Worm (Caenorhabditis elegans) whole organism, L3 larva: ENCODE data around the gene nspb-5.

Experiments
- R02D3.7 ChIP-seq: fragments of 150-350 bp; optimal IDR thresholded peaks from 2 replicates; lab custom pipeline; 2014; ENCODE audit warnings: missing biosample characterization, missing genetic modification characterization
- ZK546.5 ChIP-seq: sonication (generic microtip); optimal IDR thresholded peaks from 2 replicates; lab custom pipeline; 2017; ENCODE audit warnings: missing biosample characterization, missing genetic modification characterization
- aly-2 ChIP-seq: fragments of 150-350 bp; optimal IDR thresholded peaks from 2 replicates; lab custom pipeline; 2014; ENCODE audit warnings: missing biosample characterization, missing genetic modification characterization
- ceh-28 ChIP-seq: fragments of 150-350 bp; optimal IDR thresholded peaks from 2 replicates; lab custom pipeline; 2014; ENCODE audit warnings: missing biosample characterization, missing genetic modification reagents, missing genetic modification characterization
- ceh-82 ChIP-seq: fragments of 150-350 bp; optimal IDR thresholded peaks from 2 replicates; lab custom pipeline; 2014; ENCODE audit warnings: missing biosample characterization, missing genetic modification characterization
- ceh-9 ChIP-seq: sonication (generic microtip); optimal IDR thresholded peaks from 2 replicates; lab custom pipeline; 2018; ENCODE audit warnings: missing biosample characterization, missing genetic modification characterization
- egl-5 ChIP-seq: fragments of 150-350 bp; optimal IDR thresholded peaks from 2 replicates; lab custom pipeline; 2017; ENCODE audit warnings: missing biosample characterization, missing genetic modification reagents, missing genetic modification characterization, inconsistent platforms
- elt-1 ChIP-seq: fragments of 150-350 bp; optimal IDR thresholded peaks from 2 replicates; lab custom pipeline; 2014; ENCODE audit warnings: missing biosample characterization, missing genetic modification characterization
- elt-2 ChIP-seq: sonication (generic microtip); optimal IDR thresholded peaks from 2 replicates; lab custom pipeline; 2016; ENCODE audit warnings: missing genetic modification reagents, mild to moderate bottlenecking, missing genetic modification characterization, missing compliant biosample characterization
- elt-3 ChIP-seq, 3 experiments: fragments of 150-350 bp in 1 of 3; sonication (generic microtip) in 2 of 3; optimal IDR thresholded peaks; 2 replicates in 2 of 3; 4 replicates in 1 of 3; lab custom pipeline; 2014 to 2017; ENCODE audit warnings: missing biosample characterization in 3 of 3, missing genetic modification characterization in 3 of 3
- eor-1 ChIP-seq, 2 experiments: fragments of 150-350 bp; optimal IDR thresholded peaks; 2 replicates each; lab custom pipeline; 2014 to 2018; ENCODE audit warnings: missing biosample characterization in 2 of 2, missing genetic modification characterization in 2 of 2
- fkh-10 ChIP-seq: sonication (generic microtip); optimal IDR thresholded peaks from 2 replicates; lab custom pipeline; 2017; ENCODE audit warnings: missing biosample characterization, missing genetic modification reagents, missing genetic modification characterization
- fkh-2 ChIP-seq: fragments of 150-350 bp; optimal IDR thresholded peaks from 2 replicates; lab custom pipeline; 2014; ENCODE audit warnings: missing biosample characterization, missing genetic modification reagents, missing genetic modification characterization
- fos-1 ChIP-seq: fragments of 150-350 bp; optimal IDR thresholded peaks from 2 replicates; lab custom pipeline; 2014; ENCODE audit warnings: missing biosample characterization, missing genetic modification characterization
- jun-1 ChIP-seq: fragments of 150-350 bp; optimal IDR thresholded peaks from 2 replicates; lab custom pipeline; 2014; ENCODE audit warnings: missing biosample characterization, missing genetic modification reagents, missing genetic modification characterization
- lin-15B ChIP-seq: fragments of 150-350 bp; optimal IDR thresholded peaks from 2 replicates; lab custom pipeline; 2014; ENCODE audit warnings: missing biosample characterization, missing genetic modification characterization
- lin-39 ChIP-seq: fragments of 150-350 bp; optimal IDR thresholded peaks from 2 replicates; lab custom pipeline; 2018; ENCODE audit warnings: missing biosample characterization, missing genetic modification reagents, missing genetic modification characterization
- lsy-12 ChIP-seq: sonication (generic microtip); optimal IDR thresholded peaks from 2 replicates; lab custom pipeline; 2016; ENCODE audit warnings: mild to moderate bottlenecking, missing genetic modification characterization, missing compliant biosample characterization
- mml-1 ChIP-seq: fragments of 150-350 bp; sonication (generic microtip); optimal IDR thresholded peaks from 3 replicates; lab custom pipeline; 2014; ENCODE audit warnings: missing biosample characterization, missing genetic modification characterization
- nfya-1 ChIP-seq: sonication (generic microtip); optimal IDR thresholded peaks from 2 replicates; lab custom pipeline; 2017; ENCODE audit warnings: missing genetic modification characterization, mild to moderate bottlenecking, missing compliant biosample characterization, antibody characterized with exemption, moderate library complexity; ENCODE audit not compliant: insufficient read depth
- nhr-11 ChIP-seq: fragments of 150-350 bp; optimal IDR thresholded peaks from 2 replicates; lab custom pipeline; 2014; ENCODE audit warnings: missing biosample characterization, missing genetic modification characterization
- nhr-12 ChIP-seq: fragments of 150-350 bp; optimal IDR thresholded peaks from 2 replicates; lab custom pipeline; 2014; ENCODE audit warnings: missing biosample characterization, missing genetic modification characterization
- nhr-237 ChIP-seq: fragments of 150-350 bp; optimal IDR thresholded peaks from 2 replicates; lab custom pipeline; 2014; ENCODE audit warnings: missing biosample characterization, missing genetic modification characterization
- nhr-25 ChIP-seq: sonication (generic microtip); optimal IDR thresholded peaks from 2 replicates; lab custom pipeline; 2017; ENCODE audit warnings: missing biosample characterization, missing genetic modification characterization
- nhr-28 ChIP-seq: fragments of 150-350 bp; optimal IDR thresholded peaks from 2 replicates; lab custom pipeline; 2014; ENCODE audit warnings: missing biosample characterization, missing genetic modification characterization
- nhr-67 ChIP-seq: fragments of 150-350 bp; optimal IDR thresholded peaks from 2 replicates; lab custom pipeline; 2014; ENCODE audit warnings: missing biosample characterization, missing genetic modification characterization
- nhr-76 ChIP-seq: fragments of 150-350 bp; sonication (generic microtip); optimal IDR thresholded peaks from 5 replicates; lab custom pipeline; 2014; ENCODE audit warnings: missing biosample characterization, missing genetic modification characterization
- nhr-77 ChIP-seq: fragments of 150-350 bp; optimal IDR thresholded peaks from 2 replicates; lab custom pipeline; 2014; ENCODE audit warnings: missing biosample characterization, missing genetic modification characterization
- pha-4 ChIP-seq: fragments of 150-350 bp; optimal IDR thresholded peaks from 2 replicates; lab custom pipeline; 2014; ENCODE audit warnings: missing biosample characterization, missing genetic modification reagents, missing genetic modification characterization
- pqm-1 ChIP-seq: fragments of 150-350 bp; optimal IDR thresholded peaks from 2 replicates; lab custom pipeline; 2017; ENCODE audit warnings: missing biosample characterization, missing genetic modification characterization, inconsistent platforms
- sea-2 ChIP-seq: fragments of 150-350 bp; sonication (generic microtip); optimal IDR thresholded peaks from 4 replicates; lab custom pipeline; 2014; ENCODE audit warnings: missing biosample characterization, missing genetic modification reagents, missing genetic modification characterization
- snpc-4 ChIP-seq: fragments of 150-350 bp; optimal IDR thresholded peaks from 2 replicates; lab custom pipeline; 2014; ENCODE audit warnings: missing biosample characterization, missing genetic modification characterization
- unc-62 ChIP-seq: fragments of 150-350 bp; sonication (generic microtip); optimal IDR thresholded peaks from 4 replicates; lab custom pipeline; 2014; ENCODE audit warnings: missing biosample characterization, missing genetic modification reagents, missing genetic modification characterization
- zag-1 ChIP-seq: fragments of 150-350 bp; optimal IDR thresholded peaks from 2 replicates; lab custom pipeline; 2014; ENCODE audit warnings: missing biosample characterization, missing genetic modification characterization
- ztf-4 ChIP-seq: fragments of 150-350 bp; optimal IDR thresholded peaks from 2 replicates; lab custom pipeline; 2014; ENCODE audit warnings: missing biosample characterization, missing genetic modification characterization

Gene nspb-5

ce11 chrIV:6556624-6557368 lies 42.0 kb upstream of the nspb-5 start, which contains the start of gene try-3 (continued):
- TF ChIP-seq jun-1 (tag; lab: Kevin White, UChicago) (no peak), sea-2 (GFP tag; lab: Kevin White, UChicago) (no peak), eor-1 (tag; optimal IDR thresholded peaks at IDR 0.05; lab: Kevin White, UChicago) (no peak), ceh-9 (tag; lab: Kevin White, UChicago) (no peak), lin-39 (tag; lab: Kevin White, UChicago) (peak; percentile 88), snpc-4 (tag; lab: Kevin White, UChicago) (peak; percentile 58), nhr-77 (tag; lab: Kevin White, UChicago) (no peak), pha-4 (tag; lab: Kevin White, UChicago) (peak; percentile 70)

ce11 chrIV:6560434-6560833 lies 38.4 kb upstream of the nspb-5 start, which contains the start of gene best-9:
TSS of gene best-9 (plus strand) at chrIV:6560734.
- TF ChIP-seq ceh-28 (tag; lab: Kevin White, UChicago): no peak
- TF ChIP-seq ceh-82: no peak
- no peak for TF ChIP-seq fos-1
- no peak for TF ChIP-seq nfya-1 (tag; lab: Kevin White, UChicago)
- TF ChIP-seq eor-1 (tag; optimal IDR thresholded peaks at IDR 0.05; lab: Kevin White, UChicago): no peak
- no peak for TF ChIP-seq jun-1 (tag; lab: Kevin White, UChicago)
- TF ChIP-seq nhr-11: no peak
- TF ChIP-seq fkh-2 (tag; lab: Kevin White, UChicago): no peak
- no peak for TF ChIP-seq pqm-1 (tag; lab: Kevin White, UChicago)
- TF ChIP-seq mml-1 (tag; lab: Kevin White, UChicago): no peak
- TF ChIP-seq elt-1 (tag; lab: Kevin White, UChicago): no peak
- TF ChIP-seq unc-62 (GFP tag; lab: Kevin White, UChicago): no peak
- TF ChIP-seq fkh-10 (GFP tag; lab: Kevin White, UChicago): no peak
- no peak for TF ChIP-seq R02D3.7
- no peak for TF ChIP-seq nhr-28 (tag; lab: Kevin White, UChicago)
- TF ChIP-seq elt-2 (tag; lab: Kevin White, UChicago): no peak
- no peak for TF ChIP-seq ceh-9 (tag; lab: Kevin White, UChicago)

ce11 chrIV:6562039-6562438 lies 36.8 kb upstream of the nspb-5 start:
- TF ChIP-seq egl-5 (tag; lab: Kevin White, UChicago) (no peak), lsy-12 (tag; lab: Kevin White, UChicago) (no peak), ztf-4 (tag; lab: Kevin White, UChicago) (no peak), pha-4 (tag; lab: Kevin White, UChicago) (peak; percentile 38)

ce11 chrIV:6565605-6566004 lies 33.2 kb upstream of the nspb-5 start:
- TF ChIP-seq ZK546.5 (tag; lab: Kevin White, UChicago) (no peak), snpc-4 (tag; lab: Kevin White, UChicago) (peak; percentile 44)

ce11 chrIV:6572238-6572637 lies 26.6 kb upstream of the nspb-5 start, which contains the start of gene bicd-1:
TSS of gene bicd-1 (minus strand) at chrIV:6572338.
- TF ChIP-seq pqm-1 (tag; lab: Kevin White, UChicago) (no peak), mml-1 (tag; lab: Kevin White, UChicago) (no peak), zag-1 (tag; lab: Kevin White, UChicago) (no peak), jun-1 (tag; lab: Kevin White, UChicago) (no peak), eor-1 (tag; optimal IDR thresholded peaks at IDR 0.05; lab: Kevin White, UChicago) (no peak), nfya-1 (tag; lab: Kevin White, UChicago) (no peak), nhr-237 (no peak), nhr-76 (no peak), nhr-12 (no peak), egl-5 (tag; lab: Kevin White, UChicago) (no peak), lin-15B (tag; lab: Kevin White, UChicago) (no peak), aly-2 (tag; lab: Kevin White, UChicago) (no peak), fkh-10 (GFP tag; lab: Kevin White, UChicago) (no peak), ZK546.5 (tag; lab: Kevin White, UChicago) (no peak), nhr-25 (tag; lab: Kevin White, UChicago) (no peak), elt-3 (tag; optimal IDR thresholded peaks at IDR 0.05; lab: Kevin White, UChicago) (no peak), nhr-67 (no peak), fkh-2 (tag; lab: Kevin White, UChicago) (no peak)
